Worm (Caenorhabditis elegans) whole organism, late embryonic: ENCODE measurements around the gene F54D5.9.

Source experiments
- C08G9.2 ChIP-seq: sonication (generic microtip); optimal IDR thresholded peaks from 2 replicates; lab custom pipeline; 2016; ENCODE audit warnings: mild to moderate bottlenecking, missing genetic modification characterization, moderate library complexity, missing compliant biosample characterization
- C38D4.7 ChIP-seq: fragments of 200-800 bp; sonication (Bioruptor generic); optimal IDR thresholded peaks from 2 replicates; lab custom pipeline; 2018; ENCODE audit warnings: mild to moderate bottlenecking, missing genetic modification characterization, moderate library complexity, missing compliant biosample characterization
- F13H6.1 ChIP-seq: sonication (generic microtip); optimal IDR thresholded peaks from 2 replicates; lab custom pipeline; 2016; ENCODE audit warnings: missing genetic modification characterization, missing compliant biosample characterization
- K02D7.2 ChIP-seq: sonication (generic microtip); optimal IDR thresholded peaks from 2 replicates; lab custom pipeline; 2017; ENCODE audit warnings: mild to moderate bottlenecking, missing genetic modification characterization, missing compliant biosample characterization
- T23F11.4 ChIP-seq: fragments of 200-800 bp; sonication (Bioruptor generic); optimal IDR thresholded peaks from 2 replicates; lab custom pipeline; 2018; ENCODE audit warnings: mild to moderate bottlenecking, missing genetic modification characterization, missing compliant biosample characterization
- Y22D7AL.16 ChIP-seq: sonication (generic microtip); optimal IDR thresholded peaks from 2 replicates; lab custom pipeline; 2016; ENCODE audit warnings: missing genetic modification characterization, missing compliant biosample characterization
- ahr-1 ChIP-seq: sonication (generic microtip); optimal IDR thresholded peaks from 2 replicates; lab custom pipeline; 2016; ENCODE audit warnings: missing genetic modification characterization, missing compliant biosample characterization
- ceh-14 ChIP-seq: sonication (generic microtip); optimal IDR thresholded peaks from 2 replicates; lab custom pipeline; 2016; ENCODE audit warnings: missing genotype, missing genetic modification characterization, missing compliant biosample characterization
- ceh-18 ChIP-seq: sonication (generic microtip); optimal IDR thresholded peaks from 2 replicates; lab custom pipeline; 2016; ENCODE audit warnings: missing genetic modification characterization, missing compliant biosample characterization
- ceh-19 ChIP-seq: fragments of 200-800 bp; sonication (Bioruptor generic); optimal IDR thresholded peaks from 2 replicates; lab custom pipeline; 2018; ENCODE audit warnings: mild to moderate bottlenecking, missing genetic modification characterization, missing compliant biosample characterization
- ceh-2 ChIP-seq: sonication (generic microtip); optimal IDR thresholded peaks from 2 replicates; lab custom pipeline; 2016; ENCODE audit warnings: missing genotype, missing genetic modification characterization, missing compliant biosample characterization
- ceh-31 ChIP-seq: sonication (generic microtip); optimal IDR thresholded peaks from 2 replicates; lab custom pipeline; 2016; ENCODE audit warnings: missing genetic modification characterization, missing compliant biosample characterization
- ceh-34 ChIP-seq: sonication (generic microtip); optimal IDR thresholded peaks from 2 replicates; lab custom pipeline; 2016; ENCODE audit warnings: mild to moderate bottlenecking, missing genetic modification characterization, missing compliant biosample characterization
- ceh-45 ChIP-seq: fragments of 200-800 bp; sonication (Bioruptor generic); IDR thresholded peaks from 2 replicates; pipeline ENCODE4 v1.3.6; 2022; ENCODE audit warnings: missing genetic modification reagents, missing genetic modification characterization, missing compliant biosample characterization
- ceh-48 ChIP-seq: sonication (generic microtip); optimal IDR thresholded peaks from 2 replicates; lab custom pipeline; 2016; ENCODE audit warnings: missing genetic modification characterization, inconsistent platforms, missing compliant biosample characterization
- ceh-6 ChIP-seq: fragments of 200-800 bp; sonication (Bioruptor generic); optimal IDR thresholded peaks from 2 replicates; lab custom pipeline; 2018; ENCODE audit warnings: mild to moderate bottlenecking, missing genetic modification characterization, missing compliant biosample characterization
- che-1 ChIP-seq: sonication (generic microtip); optimal IDR thresholded peaks from 2 replicates; lab custom pipeline; 2016; ENCODE audit warnings: mild to moderate bottlenecking, missing genetic modification characterization, missing compliant biosample characterization
- dmd-4 ChIP-seq: sonication (generic microtip); optimal IDR thresholded peaks from 2 replicates; lab custom pipeline; 2016; ENCODE audit warnings: borderline replicate concordance, missing genetic modification characterization, missing compliant biosample characterization
- elt-4 ChIP-seq: sonication (generic microtip); optimal IDR thresholded peaks from 2 replicates; lab custom pipeline; 2016; ENCODE audit warnings: missing genetic modification characterization, missing compliant biosample characterization
- ets-4 ChIP-seq: sonication (generic microtip); optimal IDR thresholded peaks from 2 replicates; lab custom pipeline; 2016; ENCODE audit warnings: missing genetic modification characterization, missing compliant biosample characterization
- fax-1 ChIP-seq: sonication (generic microtip); optimal IDR thresholded peaks from 2 replicates; lab custom pipeline; 2016; ENCODE audit warnings: missing genotype, missing genetic modification characterization, missing compliant biosample characterization
- fkh-6 ChIP-seq: sonication (generic microtip); optimal IDR thresholded peaks from 2 replicates; lab custom pipeline; 2016; ENCODE audit warnings: missing genetic modification characterization, missing compliant biosample characterization
- gmeb-2 ChIP-seq: sonication (generic microtip); optimal IDR thresholded peaks from 2 replicates; lab custom pipeline; 2016; ENCODE audit warnings: missing genetic modification characterization, inconsistent platforms, missing compliant biosample characterization
- hlh-13 ChIP-seq: fragments of 200-800 bp; sonication (Bioruptor generic); optimal IDR thresholded peaks from 2 replicates; lab custom pipeline; 2018; ENCODE audit warnings: mild to moderate bottlenecking, missing genetic modification characterization, missing compliant biosample characterization
- hlh-15 ChIP-seq: sonication (generic microtip); optimal IDR thresholded peaks from 2 replicates; lab custom pipeline; 2016; ENCODE audit warnings: missing genetic modification characterization, missing compliant biosample characterization
- hlh-6 ChIP-seq: sonication (generic microtip); optimal IDR thresholded peaks from 2 replicates; lab custom pipeline; 2016; ENCODE audit warnings: missing genotype, missing genetic modification characterization, missing compliant biosample characterization
- hlh-8 ChIP-seq: sonication (generic microtip); optimal IDR thresholded peaks from 2 replicates; lab custom pipeline; 2016; ENCODE audit warnings: missing genotype, missing genetic modification characterization, missing compliant biosample characterization
- lim-6 ChIP-seq: sonication (generic microtip); optimal IDR thresholded peaks from 2 replicates; lab custom pipeline; 2016; ENCODE audit warnings: missing genetic modification characterization, missing compliant biosample characterization
- lin-11 ChIP-seq: fragments of 200-800 bp; sonication (Bioruptor generic); optimal IDR thresholded peaks from 2 replicates; lab custom pipeline; 2018; ENCODE audit warnings: mild to moderate bottlenecking, missing genetic modification characterization, missing compliant biosample characterization
- madf-2 ChIP-seq: sonication (generic microtip); optimal IDR thresholded peaks from 2 replicates; lab custom pipeline; 2017; ENCODE audit warnings: missing genetic modification characterization, missing compliant biosample characterization
- mec-3 ChIP-seq: sonication (generic microtip); optimal IDR thresholded peaks from 2 replicates; lab custom pipeline; 2016; ENCODE audit warnings: borderline replicate concordance, missing genetic modification characterization, missing compliant biosample characterization
- nfya-1 ChIP-seq: sonication (generic microtip); optimal IDR thresholded peaks from 2 replicates; lab custom pipeline; 2017; ENCODE audit warnings: missing genetic modification characterization, mild to moderate bottlenecking, missing compliant biosample characterization, antibody characterized with exemption, moderate library complexity
- pag-3 ChIP-seq: sonication (generic microtip); optimal IDR thresholded peaks from 2 replicates; lab custom pipeline; 2016; ENCODE audit warnings: missing compliant biosample characterization, missing genetic modification characterization, borderline replicate concordance
- pha-2 ChIP-seq: sonication (generic microtip); optimal IDR thresholded peaks from 2 replicates; lab custom pipeline; 2017; ENCODE audit warnings: mild to moderate bottlenecking, missing genetic modification characterization, missing compliant biosample characterization
- pqm-1 ChIP-seq: sonication (generic microtip); optimal IDR thresholded peaks from 2 replicates; lab custom pipeline; 2016; ENCODE audit warnings: missing genetic modification characterization, missing compliant biosample characterization
- ref-2 ChIP-seq: sonication (generic microtip); optimal IDR thresholded peaks from 2 replicates; lab custom pipeline; 2016; ENCODE audit warnings: missing genetic modification characterization, missing compliant biosample characterization
- rnt-1 ChIP-seq: sonication (generic microtip); optimal IDR thresholded peaks from 2 replicates; lab custom pipeline; 2016; ENCODE audit warnings: missing genetic modification characterization, missing compliant biosample characterization
- sdc-2 ChIP-seq: sonication (generic microtip); optimal IDR thresholded peaks from 2 replicates; lab custom pipeline; 2016; ENCODE audit warnings: missing genotype, missing genetic modification characterization, missing compliant biosample characterization
- sox-2 ChIP-seq: fragments of 200-800 bp; sonication (Bioruptor generic); IDR thresholded peaks from 2 replicates; pipeline ENCODE4 v1.3.6; 2022; ENCODE audit warnings: missing genetic modification reagents, missing genetic modification characterization, missing compliant biosample characterization
- sox-4 ChIP-seq: sonication (generic microtip); optimal IDR thresholded peaks from 2 replicates; lab custom pipeline; 2017; ENCODE audit warnings: mild to moderate bottlenecking, missing genetic modification characterization, inconsistent platforms, missing compliant biosample characterization
- syd-9 ChIP-seq: sonication (generic microtip); optimal IDR thresholded peaks from 2 replicates; lab custom pipeline; 2016; ENCODE audit warnings: mild to moderate bottlenecking, missing genetic modification characterization, moderate library complexity, missing compliant biosample characterization
- tbx-7 ChIP-seq: sonication (generic microtip); optimal IDR thresholded peaks from 2 replicates; lab custom pipeline; 2016; ENCODE audit warnings: missing genotype, missing genetic modification characterization, missing compliant biosample characterization
- ttx-3 ChIP-seq: sonication (generic microtip); optimal IDR thresholded peaks from 2 replicates; lab custom pipeline; 2016; ENCODE audit warnings: missing genetic modification reagents, missing genetic modification characterization, missing compliant biosample characterization
- unc-3 ChIP-seq, 2 experiments: fragments of 200-800 bp in 1 of 2; sonication (Bioruptor generic) in 1 of 2; sonication (generic microtip) in 1 of 2; conservative IDR thresholded peaks in 1 of 2; optimal IDR thresholded peaks in 1 of 2; 2 replicates each; pipeline versions ENCODE4 v1.3.6 to Lab custom; 2016 to 2022; ENCODE audit warnings: missing compliant biosample characterization in 2 of 2, missing genetic modification characterization in 2 of 2, missing genetic modification reagents in 1 of 2
- unc-42 ChIP-seq: sonication (generic microtip); optimal IDR thresholded peaks from 2 replicates; lab custom pipeline; 2016; ENCODE audit warnings: missing genotype, missing genetic modification characterization, missing compliant biosample characterization
- unc-86 ChIP-seq: sonication (generic microtip); optimal IDR thresholded peaks from 2 replicates; lab custom pipeline; 2016; ENCODE audit warnings: missing genetic modification characterization, missing compliant biosample characterization
- zip-5 ChIP-seq: sonication (generic microtip); optimal IDR thresholded peaks from 2 replicates; lab custom pipeline; 2016; ENCODE audit warnings: missing genetic modification characterization, missing compliant biosample characterization
- ztf-16 ChIP-seq: sonication (generic microtip); optimal IDR thresholded peaks from 2 replicates; lab custom pipeline; 2017; ENCODE audit warnings: missing genetic modification characterization, missing compliant biosample characterization

Gene F54D5.9

ce11 chrII:11535429-11535828 is 9.2 kb downstream of the F54D5.9 start (continued):
- no peak for TF ChIP-seq ceh-45
- TF ChIP-seq ceh-31 (tag; lab: Kevin White, UChicago), result peak; percentile 42
- TF ChIP-seq sdc-2 (tag; lab: Kevin White, UChicago), result peak; percentile 36
- TF ChIP-seq che-1 (tag; lab: Kevin White, UChicago), result no peak

- TF ChIP-seq dmd-4 (tag; lab: Kevin White, UChicago), result peak; percentile 94
- TF ChIP-seq unc-42 (tag; lab: Kevin White, UChicago), result peak; percentile 88
- TF ChIP-seq T23F11.4 (GFP tag; lab: Kevin White, UChicago), result peak; percentile 8
- TF ChIP-seq pha-2, result peak; percentile 49
- peak; percentile 98 for TF ChIP-seq ceh-14
- TF ChIP-seq nfya-1 (tag; lab: Kevin White, UChicago), result peak; percentile 35
- TF ChIP-seq lin-11, result peak; percentile 22
- peak; percentile 78 for TF ChIP-seq ztf-16
- peak; percentile 72 for TF ChIP-seq hlh-13 (GFP tag; lab: Kevin White, UChicago)
- TF ChIP-seq pag-3 (tag; lab: Kevin White, UChicago), result peak; percentile 96
- peak; percentile 98 for TF ChIP-seq lim-6 (tag; lab: Kevin White, UChicago)
- peak; percentile 78 for TF ChIP-seq ahr-1
- TF ChIP-seq hlh-8 (tag; lab: Kevin White, UChicago), result peak; percentile 89
- peak; percentile 54 for TF ChIP-seq sox-4 (tag; lab: Kevin White, UChicago)
- peak; percentile 62 for TF ChIP-seq hlh-6 (tag; lab: Kevin White, UChicago)
- TF ChIP-seq ceh-18 (tag; lab: Kevin White, UChicago), result peak; percentile 89
- peak; percentile 95 for TF ChIP-seq ceh-34 (tag; lab: Kevin White, UChicago)
- TF ChIP-seq unc-86 (tag; lab: Kevin White, UChicago), result peak; percentile 79
- peak; percentile 65 for TF ChIP-seq gmeb-2 (tag; lab: Kevin White, UChicago)
- peak; percentile 30 for TF ChIP-seq ttx-3 (tag; lab: Kevin White, UChicago)
- TF ChIP-seq unc-3 (GFP tag; conservative IDR thresholded peaks at IDR 0.05; lab: Robert Waterston, UW), result peak; percentile 83
- TF ChIP-seq unc-3 (tag; optimal IDR thresholded peaks at IDR 0.05; lab: Kevin White, UChicago), result peak; percentile 66
- TF ChIP-seq ceh-19 (GFP tag; lab: Kevin White, UChicago), result peak; percentile 81
- TF ChIP-seq C38D4.7, result peak; percentile 41
- peak; percentile 89 for TF ChIP-seq pqm-1 (tag; lab: Kevin White, UChicago)
- peak; percentile 9 for TF ChIP-seq sdc-2 (tag; lab: Kevin White, UChicago)
- peak; percentile 64 for TF ChIP-seq hlh-15
- TF ChIP-seq ref-2, result peak; percentile 98
- TF ChIP-seq K02D7.2 (tag; lab: Kevin White, UChicago), result peak; percentile 18
- TF ChIP-seq mec-3, result peak; percentile 97
- TF ChIP-seq syd-9 (tag; lab: Kevin White, UChicago), result peak; percentile 85
- peak; percentile 96 for TF ChIP-seq F13H6.1 (tag; lab: Kevin White, UChicago)
- peak; percentile 92 for TF ChIP-seq zip-5 (tag; lab: Kevin White, UChicago)
- peak; percentile 95 for TF ChIP-seq ceh-2 (tag; lab: Kevin White, UChicago)
- peak; percentile 45 for TF ChIP-seq ceh-6 (GFP tag; lab: Kevin White, UChicago)
- peak; percentile 35; the same call in 1 of the 2 replicates for TF ChIP-seq sox-2 (GFP tag; lab: Robert Waterston, UW)
- peak; percentile 90 for TF ChIP-seq ceh-45
- peak; percentile 57 for TF ChIP-seq fkh-6 (tag; lab: Kevin White, UChicago)
- TF ChIP-seq tbx-7 (tag; lab: Kevin White, UChicago), result peak; percentile 92
- peak; percentile 97 for TF ChIP-seq C08G9.2 (tag; lab: Kevin White, UChicago)
- TF ChIP-seq rnt-1 (tag; lab: Kevin White, UChicago), result peak; percentile 98
- peak; percentile 100 for TF ChIP-seq ceh-31 (tag; lab: Kevin White, UChicago)
- TF ChIP-seq fax-1 (tag; lab: Kevin White, UChicago), result peak; percentile 94
- peak; percentile 35 for TF ChIP-seq ceh-48 (tag; lab: Kevin White, UChicago)
- TF ChIP-seq madf-2 (tag; lab: Kevin White, UChicago), result peak; percentile 52
- TF ChIP-seq che-1 (tag; lab: Kevin White, UChicago), result peak; percentile 21
- TF ChIP-seq ets-4, result peak; percentile 97
- TF ChIP-seq Y22D7AL.16 (tag; lab: Kevin White, UChicago), result peak; percentile 5
- TF ChIP-seq elt-4 (tag; lab: Kevin White, UChicago), result peak; percentile 79
Observed at ce11 chrII:11534429-11535099, 10.1 kb downstream of the F54D5.9 start, which contains the start of gene Y62F5A.12. Gene Y62F5A.12, minus strand, starts transcription at chrII:11534479.
